Worm (Caenorhabditis elegans) whole organism, young adult: Measurements from ENCODE around the gene srt-30.

Source experiments
- F49E8.2 ChIP-seq: sonication (generic microtip); optimal IDR thresholded peaks from 3 replicates; lab custom pipeline; 2017; ENCODE audit warnings: missing genetic modification characterization, mild to moderate bottlenecking, missing compliant biosample characterization, antibody characterized with exemption, moderate library complexity; ENCODE audit not compliant: insufficient read depth
- ccch-3 ChIP-seq: fragments of 200-800 bp; sonication (Bioruptor generic); optimal IDR thresholded peaks from 2 replicates; lab custom pipeline; 2018; ENCODE audit warnings: mild to moderate bottlenecking, missing genetic modification characterization, missing compliant biosample characterization
- hmg-20 ChIP-seq: fragments of 200-800 bp; sonication (Bioruptor generic); IDR thresholded peaks from 2 replicates; pipeline ENCODE4 v1.3.6; 2022; ENCODE audit warnings: missing genetic modification reagents, missing genetic modification characterization, missing compliant biosample characterization
- let-607 ChIP-seq, 2 experiments: fragments of 200-800 bp in 1 of 2; sonication (Bioruptor generic) in 1 of 2; sonication (generic microtip) in 1 of 2; optimal IDR thresholded peaks; 2 replicates each; lab custom pipeline; 2016 to 2018; ENCODE audit warnings: mild to moderate bottlenecking in 2 of 2, missing compliant biosample characterization in 2 of 2, missing genetic modification characterization in 2 of 2, moderate library complexity in 2 of 2, missing genotype in 1 of 2
- madf-3 ChIP-seq: fragments of 200-800 bp; sonication (Bioruptor generic); IDR thresholded peaks from 2 replicates; pipeline ENCODE4 v1.3.6; 2022; ENCODE audit warnings: missing genetic modification reagents, missing genetic modification characterization, missing compliant biosample characterization
- rcor-1 ChIP-seq: fragments of 200-800 bp; sonication (Bioruptor generic); IDR thresholded peaks from 2 replicates; pipeline ENCODE4 v1.3.6; 2022; ENCODE audit warnings: missing genetic modification reagents, missing genetic modification characterization, missing compliant biosample characterization
- unc-62 ChIP-seq: fragments of 150-350 bp; optimal IDR thresholded peaks from 2 replicates; lab custom pipeline; 2014; ENCODE audit warnings: missing biosample characterization, missing genetic modification reagents, missing genetic modification characterization
- xnd-1 ChIP-seq: sonication (generic microtip); optimal IDR thresholded peaks from 2 replicates; lab custom pipeline; 2016; ENCODE audit warnings: missing genotype, missing genetic modification reagents, missing genetic modification characterization, missing compliant biosample characterization

ce11 chrV:3768270-3768669, 32.0 kb downstream of the srt-30 start, which contains the start of gene R08E5.4:
- TF ChIP-seq ccch-3 (GFP tag; lab: Kevin White, UChicago), result no peak
- no peak for TF ChIP-seq let-607 (tag; optimal IDR thresholded peaks at IDR 0.05; lab: Kevin White, UChicago)
- no peak for TF ChIP-seq unc-62
- TF ChIP-seq F49E8.2 (tag; lab: Kevin White, UChicago), result no peak
- no peak for TF ChIP-seq rcor-1 (GFP tag; lab: Robert Waterston, UW)
- TF ChIP-seq xnd-1 (tag; lab: Kevin White, UChicago), result no peak
- TF ChIP-seq madf-3 (GFP tag; lab: Robert Waterston, UW), result no peak
- no peak for TF ChIP-seq hmg-20
